Fruit fly (Drosophila melanogaster): ENCODE results near the gene CG14543.

The CG14543 gene

DNA sequence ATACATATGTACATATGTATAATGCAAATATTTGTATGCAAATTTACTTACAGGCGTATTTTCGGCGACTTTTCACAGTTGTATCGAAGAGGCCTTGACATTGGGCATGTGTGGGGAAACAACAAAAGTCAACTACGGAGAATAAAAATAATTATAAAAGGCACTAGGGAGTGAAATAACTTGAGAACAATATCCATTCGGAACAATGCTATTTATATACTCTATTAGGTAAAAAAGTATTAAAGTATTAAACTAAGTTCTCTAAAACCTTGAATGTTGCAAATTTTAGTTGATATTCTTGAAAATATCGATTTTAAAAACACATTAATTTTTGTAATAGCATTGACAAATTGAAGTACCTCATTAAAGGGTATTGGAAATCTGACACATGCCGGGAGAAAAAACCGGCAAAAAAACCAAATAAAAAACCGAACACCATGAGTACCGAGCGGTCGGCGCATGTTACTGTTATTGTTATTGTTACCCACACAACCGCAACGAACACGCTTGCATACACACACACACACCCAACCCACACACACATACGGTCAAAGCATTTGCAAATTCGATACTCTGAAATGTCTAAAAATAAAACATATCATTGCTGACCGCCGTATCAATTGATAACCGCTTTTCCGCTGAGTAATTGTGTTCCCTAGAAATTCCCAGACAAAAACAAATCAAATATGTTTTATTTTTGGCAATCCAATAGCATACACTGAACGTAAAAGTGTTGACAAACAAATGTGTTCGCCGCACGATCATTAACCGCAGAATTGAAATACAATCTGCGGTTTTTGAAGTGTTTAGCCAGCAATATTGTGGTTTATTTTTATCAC is 48.1 kb downstream of the CG14543 start (continued):
- TF ChIP-seq dpn (GFP tag; optimal IDR thresholded peaks at IDR 0.05) (no peak), CG14014 (GFP tag; IDR thresholded peaks at IDR 0.05) (peak; percentile 28; the same call in 1 of the 2 replicates), CG18599 (GFP tag; optimal IDR thresholded peaks at IDR 0.05) (peak; percentile 69), Dbx (GFP tag; IDR thresholded peaks at IDR 0.05) (no peak), ATbp (GFP tag; optimal IDR thresholded peaks at IDR 0.05) (no peak), Adf1 (GFP tag; IDR thresholded peaks at IDR 0.05) (no peak), CG4328 (GFP tag; optimal IDR thresholded peaks at IDR 0.05) (no peak), Vsx1 (GFP tag; optimal IDR thresholded peaks at IDR 0.05) (no peak), ranshi (GFP tag; IDR thresholded peaks at IDR 0.05) (no peak), CG4820 (GFP tag; optimal IDR thresholded peaks at IDR 0.05) (no peak), ftz-f1 (GFP tag; optimal IDR thresholded peaks at IDR 0.05) (no peak), Camta (GFP tag; optimal IDR thresholded peaks at IDR 0.05) (no peak), her (GFP tag; optimal IDR thresholded peaks at IDR 0.05) (no peak), emc (GFP tag; optimal IDR thresholded peaks at IDR 0.05) (no peak), CG16815 (GFP tag; optimal IDR thresholded peaks at IDR 0.05) (peak; percentile 8), CG18619 (GFP tag; optimal IDR thresholded peaks at IDR 0.05) (peak; percentile 60), bowl (GFP tag; IDR thresholded peaks at IDR 0.05) (no peak), yki (optimal IDR thresholded peaks at IDR 0.05) (no peak), CG31441 (GFP tag; IDR thresholded peaks at IDR 0.05) (no peak), Oaz (GFP tag; IDR thresholded peaks at IDR 0.05) (no peak), NfI (GFP tag; optimal IDR thresholded peaks at IDR 0.05) (no peak), exex (tag; optimal IDR thresholded peaks at IDR 0.05) (no peak), dati (GFP tag; IDR thresholded peaks at IDR 0.05) (no peak), MTF-1 (GFP tag; optimal IDR thresholded peaks at IDR 0.05; ENCODE audit: borderline replicate concordance) (no peak), sug (tag; optimal IDR thresholded peaks at IDR 0.05) (no peak), CG5953 (GFP tag; IDR thresholded peaks at IDR 0.05) (no peak), H15 (GFP tag; IDR thresholded peaks at IDR 0.05) (no peak), gce (GFP tag; IDR thresholded peaks at IDR 0.05) (no peak), Dip2 (GFP tag; IDR thresholded peaks at IDR 0.05) (no peak), Hr3 (GFP tag; optimal IDR thresholded peaks at IDR 0.05) (no peak), Hsf (GFP tag; optimal IDR thresholded peaks at IDR 0.05) (no peak), CG6683 (GFP tag; optimal IDR thresholded peaks at IDR 0.05) (no peak), Oli (tag; optimal IDR thresholded peaks at IDR 0.05) (no peak), zfh1 (GFP tag; IDR thresholded peaks at IDR 0.05) (no peak; the same call in 2 of the 3 replicates), fu2 (GFP tag; optimal IDR thresholded peaks at IDR 0.05) (no peak), vnd (GFP tag; IDR thresholded peaks at IDR 0.05; ENCODE audit: partially characterized antibody) (no peak), B-H1 (GFP tag; IDR thresholded peaks at IDR 0.05) (no peak), CG12769 (tag; optimal IDR thresholded peaks at IDR 0.05) (peak; percentile 23), grau (tag; optimal IDR thresholded peaks at IDR 0.05) (peak; percentile 64), CG4282 (GFP tag; optimal IDR thresholded peaks at IDR 0.05) (no peak), CG6272 (GFP tag; IDR thresholded peaks at IDR 0.05) (no peak), Max (GFP tag; optimal IDR thresholded peaks at IDR 0.05) (no peak), unpg (GFP tag; optimal IDR thresholded peaks at IDR 0.05) (peak; percentile 29), CG10959 (GFP tag; IDR thresholded peaks at IDR 0.05) (no peak), CG12659 (GFP tag; optimal IDR thresholded peaks at IDR 0.05) (peak; percentile 20), bigmax (GFP tag; optimal IDR thresholded peaks at IDR 0.05) (no peak), Tbp (GFP tag; optimal IDR thresholded peaks at IDR 0.05) (no peak), dmrt99B (tag; optimal IDR thresholded peaks at IDR 0.05) (peak; percentile 26), CG2120 (GFP tag; optimal IDR thresholded peaks at IDR 0.05) (peak; percentile 79), az2 (GFP tag; optimal IDR thresholded peaks at IDR 0.05) (no peak), Sry-β (GFP tag; optimal IDR thresholded peaks at IDR 0.05) (no peak)
